Fruit fly (Drosophila melanogaster) whole organism, adult: ENCODE data around the gene CG9922.
A peak's percentile ranks its signal among the peaks of the same experiment; 100 is the strongest.

Experiments
- CG11617 ChIP-seq: fragments of 200-800 bp; sonication (Bioruptor generic); optimal IDR thresholded peaks from 2 replicates; lab custom pipeline; 2017; ENCODE audit warnings: mild to moderate bottlenecking, missing biosample characterization, missing genetic modification reagents, missing genetic modification characterization
- CG12768 ChIP-seq: fragments of 200-800 bp; sonication (Bioruptor generic); optimal IDR thresholded peaks from 2 replicates; lab custom pipeline; 2017; ENCODE audit warnings: missing biosample characterization, missing genetic modification characterization, mild to moderate bottlenecking, moderate library complexity, missing genetic modification reagents
- CG14711 ChIP-seq: fragments of 200-800 bp; sonication (Bioruptor generic); optimal IDR thresholded peaks from 2 replicates; lab custom pipeline; 2018; ENCODE audit warnings: missing biosample characterization, mild to moderate bottlenecking, missing genetic modification characterization, moderate library complexity
- CG1620 ChIP-seq: fragments of 200-800 bp; sonication (Bioruptor generic); optimal IDR thresholded peaks from 2 replicates; lab custom pipeline; 2016; ENCODE audit warnings: missing biosample characterization, missing genetic modification characterization
- CG33017 ChIP-seq: fragments of 200-800 bp; sonication (Bioruptor generic); optimal IDR thresholded peaks from 2 replicates; lab custom pipeline; 2018; ENCODE audit warnings: missing biosample characterization, mild to moderate bottlenecking, missing genetic modification characterization, moderate library complexity
- CG5204 ChIP-seq: fragments of 200-800 bp; sonication (Bioruptor generic); optimal IDR thresholded peaks from 2 replicates; lab custom pipeline; 2016; ENCODE audit warnings: missing biosample characterization, missing genetic modification characterization
- CG7045 ChIP-seq: fragments of 200-800 bp; sonication (Bioruptor generic); optimal IDR thresholded peaks from 2 replicates; lab custom pipeline; 2017; ENCODE audit warnings: missing biosample characterization, mild to moderate bottlenecking, missing genetic modification characterization
- CG7101 ChIP-seq: fragments of 200-800 bp; sonication (Bioruptor generic); optimal IDR thresholded peaks from 2 replicates; lab custom pipeline; 2018; ENCODE audit warnings: missing biosample characterization, mild to moderate bottlenecking, missing genetic modification characterization, moderate library complexity
- Clk ChIP-seq: fragments of 200-800 bp; sonication (Bioruptor generic); optimal IDR thresholded peaks from 2 replicates; lab custom pipeline; 2017; ENCODE audit warnings: missing biosample characterization, missing genetic modification characterization
- Crg-1 ChIP-seq: fragments of 200-800 bp; sonication (Bioruptor generic); optimal IDR thresholded peaks from 2 replicates; lab custom pipeline; 2016; ENCODE audit warnings: missing biosample characterization, missing genetic modification characterization
- Hr96 ChIP-seq: fragments of 200-800 bp; sonication (Bioruptor generic); optimal IDR thresholded peaks from 2 replicates; lab custom pipeline; 2016; ENCODE audit warnings: missing biosample characterization, missing genetic modification characterization
- Mnt ChIP-seq: fragments of 200-800 bp; sonication (Bioruptor generic); optimal IDR thresholded peaks from 2 replicates; lab custom pipeline; 2016; ENCODE audit warnings: missing biosample characterization, mild to moderate bottlenecking, missing genetic modification characterization
- bab1 ChIP-seq: fragments of 200-800 bp; sonication (Bioruptor generic); optimal IDR thresholded peaks from 3 replicates; lab custom pipeline; 2019; ENCODE audit warnings: missing biosample characterization, mild to moderate bottlenecking, missing genetic modification characterization, moderate library complexity
- cic ChIP-seq: fragments of 200-800 bp; sonication (Bioruptor generic); optimal IDR thresholded peaks from 2 replicates; lab custom pipeline; 2017; ENCODE audit warnings: missing biosample characterization, mild to moderate bottlenecking, missing genetic modification characterization, moderate library complexity
- cnc ChIP-seq, 2 experiments: fragments of >200 bp; optimal IDR thresholded peaks; 2 replicates each; lab custom pipeline; 2017
- kay ChIP-seq: fragments of 200-800 bp; sonication (Bioruptor generic); peaks from one replicate; lab custom pipeline; 2016; ENCODE audit warnings: missing biosample characterization, missing genetic modification characterization, borderline replicate concordance
- ovo ChIP-seq: fragments of 200-800 bp; sonication (Bioruptor generic); optimal IDR thresholded peaks from 2 replicates; lab custom pipeline; 2016; ENCODE audit warnings: missing biosample characterization, missing genetic modification characterization
- pad ChIP-seq: fragments of 200-800 bp; sonication (Bioruptor generic); optimal IDR thresholded peaks from 3 replicates; lab custom pipeline; 2017; ENCODE audit warnings: missing biosample characterization, missing genetic modification characterization, mild to moderate bottlenecking, moderate library complexity, missing genetic modification reagents
- tj ChIP-seq: fragments of 200-800 bp; sonication (Bioruptor generic); optimal IDR thresholded peaks from 3 replicates; lab custom pipeline; 2017; ENCODE audit warnings: missing biosample characterization, mild to moderate bottlenecking, missing genetic modification characterization, moderate library complexity
- toe ChIP-seq: fragments of 200-800 bp; sonication (Bioruptor generic); optimal IDR thresholded peaks from 2 replicates; lab custom pipeline; 2016; ENCODE audit warnings: missing biosample characterization, missing genetic modification characterization

The CG9922 gene

DNA sequence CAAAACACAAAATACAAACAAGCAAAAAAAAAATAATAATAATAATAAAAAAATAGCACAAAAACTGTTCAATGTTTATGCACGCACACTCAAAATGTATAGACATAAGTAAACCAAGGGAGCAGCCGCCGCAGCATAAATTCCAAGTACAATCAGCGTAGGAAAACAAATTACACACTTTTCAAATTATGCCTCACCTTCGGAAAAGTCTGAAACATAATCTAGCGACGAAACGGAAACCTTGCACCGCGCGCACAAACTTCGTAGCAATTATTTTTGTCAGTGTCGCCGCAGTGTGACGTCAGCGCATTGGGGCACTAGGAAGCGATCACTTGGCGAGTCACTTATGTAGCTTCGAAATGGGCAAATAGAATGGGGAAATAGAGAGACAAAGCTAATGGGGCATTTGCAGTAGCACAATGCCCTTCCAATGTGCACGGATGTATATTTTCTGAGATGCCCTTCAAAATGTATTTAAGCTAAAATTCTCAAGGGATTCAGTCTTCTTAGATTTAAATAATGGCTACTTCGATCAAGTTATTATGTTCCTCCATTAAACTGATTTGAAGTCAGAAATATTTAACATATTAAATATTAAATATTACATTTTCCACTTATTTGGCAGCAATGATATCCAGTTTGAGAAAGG is 19.3 kb downstream of the CG9922 start:
- TF ChIP-seq Mnt (GFP tag; lab: Kevin White, UChicago) (no peak), ovo (GFP tag; lab: Kevin White, UChicago) (no peak), CG5204 (no peak), cic (GFP tag; lab: Kevin White, UChicago) (no peak), Clk (GFP tag; lab: Kevin White, UChicago) (no peak), CG12768 (no peak), toe (GFP tag; lab: Kevin White, UChicago) (no peak), bab1 (no peak), cnc (optimal IDR thresholded peaks at IDR 0.05; lab: Kevin White, UChicago) (no peak), Hr96 (no peak), CG11617 (no peak), CG1620 (no peak), CG33017 (no peak), tj (no peak), CG14711 (tag; lab: Kevin White, UChicago) (no peak), pad (GFP tag; lab: Kevin White, UChicago) (no peak), Crg-1 (GFP tag; lab: Kevin White, UChicago) (no peak), CG7101 (tag; lab: Kevin White, UChicago) (no peak), kay (no peak)

DNA sequence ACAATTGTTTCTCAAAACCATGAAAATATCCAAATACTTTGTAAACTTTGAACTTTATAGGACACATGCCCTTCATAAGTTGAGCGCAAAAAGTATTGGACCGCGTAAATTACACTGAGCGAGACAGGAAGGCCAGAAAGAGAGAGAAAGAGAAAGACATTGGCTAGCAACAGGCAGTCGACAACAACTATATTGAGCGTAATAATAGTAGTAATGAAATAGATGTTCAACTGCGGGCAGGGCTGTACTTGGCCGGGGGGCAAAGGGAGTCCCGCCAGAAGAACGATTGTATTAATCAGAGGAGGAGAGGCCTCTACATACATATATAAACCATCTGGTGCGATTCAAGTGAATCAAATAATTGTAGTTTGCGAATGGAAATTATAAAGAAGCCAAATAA is 21.6 kb downstream of the CG9922 start:
- no peak for TF ChIP-seq Clk (GFP tag; lab: Kevin White, UChicago)
- TF ChIP-seq Mnt (GFP tag; lab: Kevin White, UChicago) = no peak
- TF ChIP-seq cic (GFP tag; lab: Kevin White, UChicago) = no peak
- TF ChIP-seq Hr96 = no peak
- no peak for TF ChIP-seq CG7101 (tag; lab: Kevin White, UChicago)
- no peak for TF ChIP-seq toe (GFP tag; lab: Kevin White, UChicago)

DNA sequence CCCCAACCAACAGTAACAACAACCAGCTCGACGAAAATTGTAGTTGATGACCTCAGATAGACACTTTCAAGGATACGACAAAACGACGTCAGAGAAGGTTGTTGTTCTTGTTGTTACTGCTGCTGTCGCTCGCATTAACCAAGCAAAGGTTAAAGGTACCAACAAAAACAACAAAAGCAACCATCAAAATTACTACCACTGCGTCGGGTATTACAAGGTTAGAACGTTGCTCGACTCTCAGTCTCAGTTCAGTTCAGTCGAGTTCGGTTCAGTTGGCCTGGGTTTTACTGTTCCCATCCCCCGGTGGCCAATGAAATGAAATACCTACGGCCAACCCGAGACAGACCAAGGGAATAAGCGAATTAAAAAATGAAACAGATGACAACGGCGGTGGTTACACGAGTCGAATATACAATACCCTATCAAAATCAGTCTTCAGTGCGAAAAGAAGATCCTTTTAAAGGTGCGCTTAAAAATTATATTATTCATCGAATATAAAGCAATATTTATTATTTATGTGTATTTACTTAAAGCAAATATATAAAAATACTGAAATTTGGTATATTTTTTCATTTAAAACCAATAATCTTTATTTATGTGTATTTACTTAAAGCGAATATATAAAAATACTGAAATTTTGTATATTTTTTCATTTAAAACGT is 22.2 kb downstream of the CG9922 start:
- no peak for TF ChIP-seq toe (GFP tag; lab: Kevin White, UChicago)
- TF ChIP-seq CG12768 = no peak
- TF ChIP-seq cnc (optimal IDR thresholded peaks at IDR 0.05; lab: Kevin White, UChicago) = no peak
- TF ChIP-seq pad (GFP tag; lab: Kevin White, UChicago) = no peak
- TF ChIP-seq Mnt (GFP tag; lab: Kevin White, UChicago) = no peak
- TF ChIP-seq CG5204 = no peak
- no peak for TF ChIP-seq CG33017

- TF ChIP-seq Mnt (GFP tag; lab: Kevin White, UChicago) (no peak), Crg-1 (GFP tag; lab: Kevin White, UChicago) (no peak), pad (GFP tag; lab: Kevin White, UChicago) (no peak), CG14711 (tag; lab: Kevin White, UChicago) (peak; percentile 37), Hr96 (no peak), kay (no peak), CG7045 (GFP tag; lab: Kevin White, UChicago) (no peak)
Observed at dm6 chr3R:14012478-14013146, 23.6 kb downstream of the CG9922 start.

- TF ChIP-seq Clk (GFP tag; lab: Kevin White, UChicago) (no peak), tj (no peak), kay (no peak)
Observed at dm6 chr3R:14011629-14012028, 24.6 kb downstream of the CG9922 start.

dm6 chr3R:14011175-14011574 is 25.0 kb downstream of the CG9922 start:
- no peak for TF ChIP-seq cnc (optimal IDR thresholded peaks at IDR 0.05; lab: Kevin White, UChicago)

dm6 chr3R:14009643-14010042 is 26.6 kb downstream of the CG9922 start:
- TF ChIP-seq CG14711 (tag; lab: Kevin White, UChicago) = no peak
- TF ChIP-seq Crg-1 (GFP tag; lab: Kevin White, UChicago) = no peak
- no peak for TF ChIP-seq ovo (GFP tag; lab: Kevin White, UChicago)

dm6 chr3R:14008854-14009253 is 27.3 kb downstream of the CG9922 start:
- TF ChIP-seq CG1620 (no peak), CG5204 (no peak), cnc (optimal IDR thresholded peaks at IDR 0.05; lab: Kevin White, UChicago) (no peak), CG33017 (no peak), pad (GFP tag; lab: Kevin White, UChicago) (no peak), toe (GFP tag; lab: Kevin White, UChicago) (no peak), cic (GFP tag; lab: Kevin White, UChicago) (no peak), Mnt (GFP tag; lab: Kevin White, UChicago) (no peak), Clk (GFP tag; lab: Kevin White, UChicago) (no peak), CG7045 (GFP tag; lab: Kevin White, UChicago) (no peak), Hr96 (no peak), CG7101 (tag; lab: Kevin White, UChicago) (no peak), Crg-1 (GFP tag; lab: Kevin White, UChicago) (no peak), ovo (GFP tag; lab: Kevin White, UChicago) (no peak), kay (no peak), CG14711 (tag; lab: Kevin White, UChicago) (no peak), CG12768 (no peak), bab1 (no peak)
